Worm (Caenorhabditis elegans) whole organism, early embryonic: ENCODE measurements around the gene dgn-2.

Experiments used
- aly-1 ChIP-seq: sonication (generic microtip); optimal IDR thresholded peaks from 2 replicates; lab custom pipeline; 2016; ENCODE audit warnings: missing genetic modification characterization, missing compliant biosample characterization
- ama-1 ChIP-seq: fragments of 150-350 bp; optimal IDR thresholded peaks from 2 replicates; lab custom pipeline; 2014
- ceh-13 ChIP-seq: fragments of 200-800 bp; sonication (Bioruptor generic); optimal IDR thresholded peaks from 2 replicates; lab custom pipeline; 2018; ENCODE audit warnings: mild to moderate bottlenecking, missing genetic modification characterization, missing compliant biosample characterization
- flt-1 ChIP-seq: fragments of 200-800 bp; sonication (Bioruptor generic); IDR thresholded peaks from 2 replicates; pipeline ENCODE4 v1.3.6; 2022; ENCODE audit warnings: missing genetic modification characterization, missing compliant biosample characterization
- hmbx-1 ChIP-seq: sonication (generic microtip); optimal IDR thresholded peaks from 2 replicates; lab custom pipeline; 2016; ENCODE audit warnings: mild to moderate bottlenecking, missing genetic modification characterization, missing compliant biosample characterization
- pes-1 ChIP-seq: fragments of 200-800 bp; sonication (Bioruptor generic); IDR thresholded peaks from 2 replicates; pipeline ENCODE4 v1.3.6; 2022; ENCODE audit warnings: missing genetic modification reagents, missing genetic modification characterization, missing compliant biosample characterization
- scrt-1 ChIP-seq: fragments of 200-800 bp; sonication (Bioruptor generic); IDR thresholded peaks from 2 replicates; pipeline ENCODE4 v1.3.6; 2022; ENCODE audit warnings: missing genetic modification characterization, missing compliant biosample characterization

- TF ChIP-seq scrt-1 (GFP tag; lab: Robert Waterston, UW) = no peak
- no peak for TF ChIP-seq ama-1 (lab: Kevin White, UChicago)
- TF ChIP-seq aly-1 (tag; lab: Kevin White, UChicago) = no peak
- no peak for TF ChIP-seq hmbx-1 (tag; lab: Kevin White, UChicago)
- no peak for TF ChIP-seq ceh-13 (GFP tag; lab: Kevin White, UChicago)
- no peak for TF ChIP-seq flt-1 (GFP tag; lab: Robert Waterston, UW)
- no peak for TF ChIP-seq pes-1 (GFP tag; lab: Robert Waterston, UW)
Observed at ce11 chrX:1386893-1387367, 19.6 kb upstream of the dgn-2 start, which contains the start of gene F56C3.1.
